Fruit fly (Drosophila melanogaster): Measurements from ENCODE around the gene rg.
A peak's percentile ranks its signal among the peaks of the same experiment; 100 is the strongest.

The rg gene

dm6 chrX:5046256-5046894 is 39.2 kb upstream of the rg start (continued):
- peak; percentile 81 for TF ChIP-seq CG8388 (GFP tag; optimal IDR thresholded peaks at IDR 0.05)
- peak; percentile 71 for TF ChIP-seq E2f1 (GFP tag; IDR thresholded peaks at IDR 0.05)
- TF ChIP-seq Doc2 (GFP tag; IDR thresholded peaks at IDR 0.05) = no peak
- peak; percentile 73 for TF ChIP-seq Hr3 (GFP tag; optimal IDR thresholded peaks at IDR 0.05)
- peak; percentile 68 for TF ChIP-seq H2.0 (GFP tag; IDR thresholded peaks at IDR 0.05)
- TF ChIP-seq Ptx1 (GFP tag; IDR thresholded peaks at IDR 0.05) = peak; percentile 89
- TF ChIP-seq CG14050 (GFP tag; IDR thresholded peaks at IDR 0.05) = peak; percentile 65
- TF ChIP-seq sug (tag; optimal IDR thresholded peaks at IDR 0.05) = peak; percentile 51
- peak; percentile 41 for TF ChIP-seq Mad (GFP tag; optimal IDR thresholded peaks at IDR 0.05)
- TF ChIP-seq CG5180 (GFP tag; optimal IDR thresholded peaks at IDR 0.05) = peak; percentile 55
- peak; percentile 67 for TF ChIP-seq CG10654 (GFP tag; optimal IDR thresholded peaks at IDR 0.05)
- TF ChIP-seq CG1529 (GFP tag; optimal IDR thresholded peaks at IDR 0.05) = peak; percentile 67
- peak; percentile 87 for TF ChIP-seq CG18262 (tag; optimal IDR thresholded peaks at IDR 0.05)
- peak; percentile 70 for TF ChIP-seq Ada2b (GFP tag; IDR thresholded peaks at IDR 0.05)
- TF ChIP-seq Poxn (GFP tag; IDR thresholded peaks at IDR 0.05) = no peak; the same call in 1 of the 2 replicates
- no peak for TF ChIP-seq knrl (GFP tag; IDR thresholded peaks at IDR 0.05; ENCODE audit: partially characterized antibody)
- TF ChIP-seq CG14441 (GFP tag; IDR thresholded peaks at IDR 0.05) = peak; percentile 71
- peak; percentile 83 for TF ChIP-seq dysf (GFP tag; IDR thresholded peaks at IDR 0.05)
- peak; percentile 55 for TF ChIP-seq sqz (GFP tag; optimal IDR thresholded peaks at IDR 0.05)
- TF ChIP-seq crol (GFP tag; IDR thresholded peaks at IDR 0.05) = 0 out of 2 replicates have a peak, but pooled peaks have one; percentile 6
- TF ChIP-seq shn (GFP tag; optimal IDR thresholded peaks at IDR 0.05) = peak; percentile 35
- TF ChIP-seq CG10979 (tag; optimal IDR thresholded peaks at IDR 0.05) = peak; percentile 91
- TF ChIP-seq sens-2 (GFP tag; IDR thresholded peaks at IDR 0.05) = 0 out of 2 replicates have a peak, but pooled peaks have one; percentile 34
- peak; percentile 58 for TF ChIP-seq pnt (GFP tag; optimal IDR thresholded peaks at IDR 0.05)
- peak; percentile 69 for TF ChIP-seq tio (GFP tag; optimal IDR thresholded peaks at IDR 0.05)
- peak; percentile 23 for TF ChIP-seq CG33213 (GFP tag; optimal IDR thresholded peaks at IDR 0.05)
- TF ChIP-seq tin (GFP tag; optimal IDR thresholded peaks at IDR 0.05) = peak; percentile 76
- peak; percentile 81 for TF ChIP-seq Rfx (GFP tag; IDR thresholded peaks at IDR 0.05)
- TF ChIP-seq Dip2 (GFP tag; IDR thresholded peaks at IDR 0.05) = peak; percentile 15; the same call in 1 of the 2 replicates
- peak; percentile 84 for TF ChIP-seq CG15269 (tag; optimal IDR thresholded peaks at IDR 0.05)
- TF ChIP-seq B-H2 (GFP tag; optimal IDR thresholded peaks at IDR 0.05) = no peak
- no peak for TF ChIP-seq CG17912 (GFP tag; optimal IDR thresholded peaks at IDR 0.05)
- TF ChIP-seq CG15011 (GFP tag; optimal IDR thresholded peaks at IDR 0.05) = peak; percentile 69
- peak; percentile 69 for TF ChIP-seq nerfin-1 (tag; optimal IDR thresholded peaks at IDR 0.05)
- peak; percentile 77 for TF ChIP-seq CG10209 (GFP tag; optimal IDR thresholded peaks at IDR 0.05)
- TF ChIP-seq CG2712 (tag; optimal IDR thresholded peaks at IDR 0.05) = peak; percentile 86
- TF ChIP-seq CG2202 (tag; optimal IDR thresholded peaks at IDR 0.05) = peak; percentile 67
- no peak for TF ChIP-seq sc (optimal IDR thresholded peaks at IDR 0.05)
- peak; percentile 55 for TF ChIP-seq sc (GFP tag; optimal IDR thresholded peaks at IDR 0.05)
- no peak for TF ChIP-seq CG10431 (GFP tag; optimal IDR thresholded peaks at IDR 0.05)
- TF ChIP-seq twi (tag; optimal IDR thresholded peaks at IDR 0.05) = peak; percentile 49
- TF ChIP-seq oc (tag; optimal IDR thresholded peaks at IDR 0.05) = peak; percentile 70
- peak; percentile 98 for TF ChIP-seq zf30C (GFP tag; optimal IDR thresholded peaks at IDR 0.05)
- TF ChIP-seq gem (tag; optimal IDR thresholded peaks at IDR 0.05) = peak; percentile 92
- TF ChIP-seq bcd (GFP tag; optimal IDR thresholded peaks at IDR 0.05) = peak; percentile 75
- peak in 1 of 2 experiments; percentile 89 for TF ChIP-seq eve (GFP tag; optimal IDR thresholded peaks at IDR 0.05)
- TF ChIP-seq Atf-2 (GFP tag; optimal IDR thresholded peaks at IDR 0.05) = peak; percentile 57
- peak; percentile 70 for TF ChIP-seq Side (GFP tag; optimal IDR thresholded peaks at IDR 0.05)
- peak; percentile 69 for TF ChIP-seq Bteb2 (GFP tag; optimal IDR thresholded peaks at IDR 0.05)
- TF ChIP-seq Vsx1 (GFP tag; optimal IDR thresholded peaks at IDR 0.05) = peak; percentile 64

Measured in whole organism, embryonic.